Worm (Caenorhabditis elegans) whole organism, early embryonic: ENCODE data around the gene hil-6.

Source experiments
- B0310.2 ChIP-seq: sonication (generic microtip); optimal IDR thresholded peaks from 2 replicates; lab custom pipeline; 2016; ENCODE audit warnings: mild to moderate bottlenecking, missing genetic modification characterization, missing compliant biosample characterization
- F13C5.2 ChIP-seq: sonication (generic microtip); optimal IDR thresholded peaks from 2 replicates; lab custom pipeline; 2017; ENCODE audit warnings: mild to moderate bottlenecking, missing genetic modification characterization, inconsistent platforms, missing compliant biosample characterization
- aly-1 ChIP-seq: sonication (generic microtip); optimal IDR thresholded peaks from 2 replicates; lab custom pipeline; 2016; ENCODE audit warnings: missing genetic modification characterization, missing compliant biosample characterization
- ama-1 ChIP-seq: fragments of 150-350 bp; optimal IDR thresholded peaks from 2 replicates; lab custom pipeline; 2014
- ceh-13 ChIP-seq: fragments of 200-800 bp; sonication (Bioruptor generic); optimal IDR thresholded peaks from 2 replicates; lab custom pipeline; 2018; ENCODE audit warnings: mild to moderate bottlenecking, missing genetic modification characterization, missing compliant biosample characterization
- ceh-36 ChIP-seq: sonication (generic microtip); optimal IDR thresholded peaks from 2 replicates; lab custom pipeline; 2016; ENCODE audit warnings: missing genetic modification characterization, inconsistent platforms, missing compliant biosample characterization
- ets-7 ChIP-seq: sonication (generic microtip); optimal IDR thresholded peaks from 2 replicates; lab custom pipeline; 2016; ENCODE audit warnings: missing genotype, missing genetic modification characterization, missing compliant biosample characterization
- flt-1 ChIP-seq: fragments of 200-800 bp; sonication (Bioruptor generic); IDR thresholded peaks from 2 replicates; pipeline ENCODE4 v1.3.6; 2022; ENCODE audit warnings: missing genetic modification characterization, missing compliant biosample characterization
- hmbx-1 ChIP-seq: sonication (generic microtip); optimal IDR thresholded peaks from 2 replicates; lab custom pipeline; 2016; ENCODE audit warnings: mild to moderate bottlenecking, missing genetic modification characterization, missing compliant biosample characterization
- hmg-4 ChIP-seq: fragments of 200-800 bp; sonication (Bioruptor generic); optimal IDR thresholded peaks from 2 replicates; lab custom pipeline; 2018; ENCODE audit warnings: mild to moderate bottlenecking, missing genetic modification characterization, missing compliant biosample characterization
- hnd-1 ChIP-seq: sonication (generic microtip); optimal IDR thresholded peaks from 2 replicates; lab custom pipeline; 2016; ENCODE audit warnings: missing genetic modification characterization, missing compliant biosample characterization
- pes-1 ChIP-seq: fragments of 200-800 bp; sonication (Bioruptor generic); IDR thresholded peaks from 2 replicates; pipeline ENCODE4 v1.3.6; 2022; ENCODE audit warnings: missing genetic modification reagents, missing genetic modification characterization, missing compliant biosample characterization
- scrt-1 ChIP-seq: fragments of 200-800 bp; sonication (Bioruptor generic); IDR thresholded peaks from 2 replicates; pipeline ENCODE4 v1.3.6; 2022; ENCODE audit warnings: missing genetic modification characterization, missing compliant biosample characterization
- sea-1 ChIP-seq: fragments of 200-800 bp; sonication (Bioruptor generic); conservative IDR thresholded peaks from 2 replicates; pipeline ENCODE4 v1.3.6; 2022; ENCODE audit warnings: missing genetic modification characterization, missing compliant biosample characterization
- tbx-11 ChIP-seq: fragments of 200-800 bp; sonication (Bioruptor generic); IDR thresholded peaks from 2 replicates; pipeline ENCODE4 v1.3.6; 2022; ENCODE audit warnings: missing genetic modification characterization, missing compliant biosample characterization
- tbx-37 ChIP-seq: fragments of 200-800 bp; sonication (Bioruptor generic); conservative IDR thresholded peaks from 2 replicates; pipeline ENCODE4 v1.3.6; 2022; ENCODE audit warnings: missing genetic modification reagents, missing genetic modification characterization, missing compliant biosample characterization
- tra-4 ChIP-seq: sonication (generic microtip); optimal IDR thresholded peaks from 2 replicates; lab custom pipeline; 2017; ENCODE audit warnings: missing genetic modification characterization, missing compliant biosample characterization

The hil-6 gene

DNA sequence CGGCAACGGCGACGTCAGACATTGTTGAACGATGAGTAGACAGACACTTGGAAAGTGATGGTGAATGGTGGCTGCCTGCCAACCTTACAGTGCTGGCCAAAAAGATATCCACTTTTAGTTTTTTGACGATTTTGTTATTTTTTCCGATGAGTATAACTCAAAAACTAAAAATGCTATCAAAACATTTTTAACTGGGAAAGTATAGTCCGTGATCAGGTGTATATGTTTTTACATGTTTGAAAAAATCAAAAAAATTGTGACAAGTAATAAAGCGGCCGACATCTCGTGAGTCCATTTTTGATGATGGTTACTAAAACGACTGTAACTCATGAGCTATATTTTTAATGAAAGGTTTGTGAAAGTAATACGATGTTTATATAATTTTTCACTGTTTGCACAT, at the start of gene hil-6:
TSS of gene hil-6 (minus strand) at position 101 of the 400 bp plus-strand sequence.
- TF ChIP-seq hmg-4 (GFP tag; lab: Kevin White, UChicago) (no peak), tbx-37 (GFP tag; lab: Robert Waterston, UW) (no peak), ceh-13 (GFP tag; lab: Kevin White, UChicago) (no peak)

DNA sequence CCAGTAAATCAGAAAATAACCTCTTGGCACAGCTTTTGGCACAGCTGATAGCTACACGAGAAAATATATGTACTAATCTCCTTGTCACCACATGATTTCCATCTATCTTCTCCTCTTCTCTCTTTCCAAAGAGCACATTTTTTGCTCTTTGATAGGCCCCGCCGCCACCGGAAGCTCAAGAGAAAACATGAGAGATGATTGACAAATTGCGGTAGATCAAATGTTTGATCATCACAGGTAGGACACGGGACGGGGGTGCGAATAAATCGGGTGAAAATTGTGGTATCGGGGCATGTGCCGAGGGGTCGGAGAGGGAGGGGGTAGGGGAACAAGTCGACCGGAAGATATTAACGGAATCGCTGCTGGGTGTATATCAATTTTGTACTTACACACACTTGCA, 44.7 kb upstream of the hil-6 start:
- TF ChIP-seq flt-1, result no peak
- TF ChIP-seq tbx-11 (GFP tag; lab: Robert Waterston, UW), result no peak
- TF ChIP-seq sea-1 (GFP tag; lab: Robert Waterston, UW), result no peak
- TF ChIP-seq ama-1 (lab: Kevin White, UChicago), result no peak
- TF ChIP-seq hmg-4 (GFP tag; lab: Kevin White, UChicago), result no peak
- no peak for TF ChIP-seq tbx-37 (GFP tag; lab: Robert Waterston, UW)
- TF ChIP-seq ceh-13 (GFP tag; lab: Kevin White, UChicago), result no peak
- TF ChIP-seq B0310.2 (tag; lab: Kevin White, UChicago), result no peak
- TF ChIP-seq F13C5.2 (tag; lab: Kevin White, UChicago), result no peak
- no peak for TF ChIP-seq hmbx-1 (tag; lab: Kevin White, UChicago)
- no peak for TF ChIP-seq aly-1 (tag; lab: Kevin White, UChicago)
- no peak for TF ChIP-seq ets-7 (tag; lab: Kevin White, UChicago)
- no peak for TF ChIP-seq tra-4
- TF ChIP-seq scrt-1 (GFP tag; lab: Robert Waterston, UW), result no peak
- no peak for TF ChIP-seq pes-1

DNA sequence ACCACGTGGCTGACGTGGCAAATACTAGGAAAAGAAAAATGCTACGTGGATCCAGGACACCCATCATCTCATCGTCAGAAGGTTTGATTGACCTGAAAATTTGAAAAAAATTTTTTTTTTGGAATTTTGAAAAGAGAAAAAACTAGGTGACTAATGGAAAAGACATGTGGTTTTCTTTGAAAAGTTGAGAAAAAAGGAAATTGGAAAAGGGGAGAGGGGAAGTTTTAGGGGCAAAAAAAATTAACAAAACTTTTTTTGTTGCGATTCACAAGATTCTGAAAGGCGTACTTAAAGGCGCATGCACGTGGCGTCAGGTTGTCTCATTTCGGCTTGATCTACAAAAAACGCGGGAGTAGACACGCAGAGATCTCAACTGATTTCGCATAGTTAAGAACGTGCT, 41.5 kb upstream of the hil-6 start, which contains the start of gene Y40B10A.9:
TSS of gene Y40B10A.9 (minus strand) at position 101 of the 400 bp plus-strand sequence.
- TF ChIP-seq ets-7 (tag; lab: Kevin White, UChicago) (no peak), B0310.2 (tag; lab: Kevin White, UChicago) (no peak), ceh-13 (GFP tag; lab: Kevin White, UChicago) (no peak), scrt-1 (GFP tag; lab: Robert Waterston, UW) (no peak), pes-1 (no peak), ceh-36 (tag; lab: Kevin White, UChicago) (no peak), tbx-11 (GFP tag; lab: Robert Waterston, UW) (no peak), hmbx-1 (tag; lab: Kevin White, UChicago) (no peak), ama-1 (lab: Kevin White, UChicago) (no peak), tra-4 (no peak), aly-1 (tag; lab: Kevin White, UChicago) (no peak), flt-1 (no peak), sea-1 (GFP tag; lab: Robert Waterston, UW) (no peak)

DNA sequence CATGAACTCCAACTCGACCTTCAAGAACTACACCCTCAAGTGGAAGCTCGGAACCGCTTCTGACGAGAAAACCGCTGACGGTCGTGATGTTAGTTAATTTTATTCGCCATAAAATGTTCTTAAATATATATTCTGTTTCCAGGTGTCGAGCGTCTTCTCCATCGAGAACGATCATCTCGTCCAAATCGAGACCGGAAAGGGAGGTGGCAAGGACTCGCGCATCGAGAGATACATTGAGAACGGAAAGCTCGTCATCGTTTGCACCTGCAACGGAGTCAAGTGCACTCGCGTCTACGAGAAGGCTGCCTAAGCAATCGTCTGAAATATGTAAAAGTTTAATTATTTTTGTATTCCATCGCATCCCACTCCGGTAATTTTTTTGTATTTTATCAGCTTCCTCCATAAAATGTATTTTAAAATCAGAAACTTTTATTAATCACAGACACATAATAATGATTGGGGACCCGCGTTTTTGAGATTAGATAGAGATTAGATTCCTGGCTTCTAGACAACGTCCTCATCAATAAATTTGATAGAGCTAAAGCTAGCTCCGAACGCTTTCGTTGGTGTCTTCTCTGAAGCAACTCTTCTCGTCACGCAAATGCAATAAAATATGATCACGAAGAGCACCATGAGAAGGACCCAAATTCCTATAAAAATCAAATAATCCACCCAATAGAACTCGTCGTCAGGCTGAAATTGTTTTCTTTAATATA, 37.5 kb upstream of the hil-6 start:
- TF ChIP-seq pes-1 (no peak), ceh-36 (tag; lab: Kevin White, UChicago) (no peak), ceh-13 (GFP tag; lab: Kevin White, UChicago) (no peak), hmbx-1 (tag; lab: Kevin White, UChicago) (no peak), sea-1 (GFP tag; lab: Robert Waterston, UW) (no peak), ama-1 (lab: Kevin White, UChicago) (no peak), F13C5.2 (tag; lab: Kevin White, UChicago) (no peak), scrt-1 (GFP tag; lab: Robert Waterston, UW) (no peak), tbx-37 (GFP tag; lab: Robert Waterston, UW) (no peak), hmg-4 (GFP tag; lab: Kevin White, UChicago) (no peak), tra-4 (no peak), flt-1 (no peak)

DNA sequence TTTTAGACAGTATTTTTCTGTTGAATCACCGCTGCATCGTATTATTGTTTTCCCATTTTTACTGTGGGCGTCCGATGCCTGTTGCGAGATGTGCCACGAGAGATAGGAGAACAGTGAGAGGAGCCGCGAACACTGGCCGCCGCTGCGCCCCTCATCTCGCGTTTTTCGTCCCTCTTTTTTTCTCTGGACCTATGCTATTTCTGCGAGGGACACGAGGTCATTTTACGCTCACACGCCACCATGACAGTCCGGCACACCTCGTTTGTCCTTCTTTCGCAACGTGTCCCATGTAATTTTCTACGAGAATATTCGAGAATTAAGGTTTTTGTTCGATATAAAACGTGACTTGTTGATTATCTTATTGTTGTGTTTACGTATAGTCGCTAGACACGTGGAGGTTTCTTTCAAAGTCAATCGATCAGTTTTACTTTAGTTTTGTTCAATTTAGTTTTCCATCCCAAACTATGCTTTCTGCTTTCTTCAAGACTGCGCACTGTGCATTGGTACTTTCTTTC, 36.7 kb upstream of the hil-6 start, which contains the start of gene lbp-9:
TSS of gene lbp-9 (plus strand) at position 465 of the 515 bp plus-strand sequence.
- no peak for TF ChIP-seq B0310.2 (tag; lab: Kevin White, UChicago)

DNA sequence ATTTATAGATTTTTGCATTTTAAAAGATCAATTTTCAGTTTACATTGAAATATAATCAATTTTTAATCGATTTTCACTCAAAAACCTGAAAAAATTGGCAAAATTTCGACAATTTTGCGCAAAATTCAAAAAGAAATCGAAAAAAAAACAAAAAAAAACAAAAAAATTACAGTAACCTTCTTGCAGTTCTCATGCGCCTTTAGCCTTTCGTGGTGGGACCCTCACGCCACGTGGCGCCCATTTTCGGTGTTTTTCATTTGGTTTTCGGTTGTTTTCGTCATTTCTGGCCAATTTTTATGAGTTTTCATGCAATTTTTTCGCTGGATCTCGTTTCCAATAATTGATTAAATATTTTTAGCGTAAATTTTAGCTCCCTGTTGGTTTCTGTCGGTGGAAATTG, 36.1 kb upstream of the hil-6 start:
- no peak for TF ChIP-seq pes-1
- TF ChIP-seq aly-1 (tag; lab: Kevin White, UChicago), result no peak
- TF ChIP-seq ceh-36 (tag; lab: Kevin White, UChicago), result no peak
- TF ChIP-seq hmbx-1 (tag; lab: Kevin White, UChicago), result no peak
- TF ChIP-seq tbx-37 (GFP tag; lab: Robert Waterston, UW), result no peak
- TF ChIP-seq scrt-1 (GFP tag; lab: Robert Waterston, UW), result no peak

DNA sequence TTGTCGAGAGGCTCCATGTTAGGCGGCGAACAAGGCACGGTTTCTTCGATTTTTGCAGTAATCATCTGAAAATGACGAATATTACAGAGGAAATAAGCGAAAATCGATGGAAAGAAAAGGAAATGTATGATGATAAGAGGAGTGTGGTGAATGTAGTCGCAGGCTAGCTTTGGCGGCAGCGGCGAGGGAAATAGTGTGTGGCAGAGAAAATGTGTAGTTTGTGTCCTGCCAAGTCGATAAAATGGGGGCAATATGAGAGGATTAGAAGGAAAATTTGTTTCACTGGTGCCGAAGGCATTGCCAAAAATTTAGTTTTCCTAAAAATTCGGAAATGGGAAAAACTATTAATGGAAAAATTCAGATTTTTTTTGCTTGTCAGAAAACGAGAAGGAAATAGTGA, 35.4 kb upstream of the hil-6 start, which contains the start of gene nhr-86:
TSS of gene nhr-86 (minus strand) at position 71 of the 400 bp plus-strand sequence.
- TF ChIP-seq hnd-1 (no peak), ets-7 (tag; lab: Kevin White, UChicago) (no peak), B0310.2 (tag; lab: Kevin White, UChicago) (no peak), scrt-1 (GFP tag; lab: Robert Waterston, UW) (no peak), aly-1 (tag; lab: Kevin White, UChicago) (no peak), pes-1 (no peak), tbx-11 (GFP tag; lab: Robert Waterston, UW) (no peak), hmbx-1 (tag; lab: Kevin White, UChicago) (no peak), ama-1 (lab: Kevin White, UChicago) (no peak), ceh-13 (GFP tag; lab: Kevin White, UChicago) (no peak), tra-4 (no peak), F13C5.2 (tag; lab: Kevin White, UChicago) (no peak), tbx-37 (GFP tag; lab: Robert Waterston, UW) (no peak), sea-1 (GFP tag; lab: Robert Waterston, UW) (no peak), flt-1 (no peak), hmg-4 (GFP tag; lab: Kevin White, UChicago) (no peak)
